Worm (Caenorhabditis elegans) whole organism, L2 larva: ENCODE results near the gene ZK652.8.
A peak's percentile ranks its signal among the peaks of the same experiment; 100 is the strongest.

Experiments used
- C34F6.9 ChIP-seq: fragments of 150-350 bp; optimal IDR thresholded peaks from 2 replicates; lab custom pipeline; 2014; ENCODE audit warnings: missing biosample characterization, missing genetic modification characterization
- R02D3.7 ChIP-seq: fragments of 150-350 bp; optimal IDR thresholded peaks from 2 replicates; lab custom pipeline; 2014; ENCODE audit warnings: missing biosample characterization, missing genetic modification characterization
- Y55F3AM.14 ChIP-seq: fragments of 200-800 bp; sonication (Bioruptor generic); optimal IDR thresholded peaks from 2 replicates; lab custom pipeline; 2018; ENCODE audit warnings: mild to moderate bottlenecking, missing genetic modification characterization, missing compliant biosample characterization
- ZK546.5 ChIP-seq: sonication (generic microtip); optimal IDR thresholded peaks from 2 replicates; lab custom pipeline; 2017; ENCODE audit warnings: missing biosample characterization, missing genetic modification characterization
- alr-1 ChIP-seq: fragments of 150-350 bp; optimal IDR thresholded peaks from 2 replicates; lab custom pipeline; 2014; ENCODE audit warnings: missing biosample characterization, missing genetic modification characterization
- aly-2 ChIP-seq: fragments of 150-350 bp; optimal IDR thresholded peaks from 2 replicates; lab custom pipeline; 2014; ENCODE audit warnings: missing biosample characterization, missing genetic modification characterization
- ama-1 ChIP-seq: fragments of 150-350 bp; optimal IDR thresholded peaks from 2 replicates; lab custom pipeline; 2018; ENCODE audit warnings: inconsistent platforms
- blmp-1 ChIP-seq: sonication (generic microtip); optimal IDR thresholded peaks from 2 replicates; lab custom pipeline; 2017; ENCODE audit warnings: missing genetic modification characterization, mild to moderate bottlenecking, missing compliant biosample characterization, antibody characterized with exemption, moderate library complexity; ENCODE audit not compliant: insufficient read depth
- ceh-16 ChIP-seq: fragments of 150-350 bp; optimal IDR thresholded peaks from 2 replicates; lab custom pipeline; 2014; ENCODE audit warnings: missing biosample characterization, missing genetic modification characterization
- ceh-82 ChIP-seq: fragments of 150-350 bp; optimal IDR thresholded peaks from 2 replicates; lab custom pipeline; 2014; ENCODE audit warnings: missing biosample characterization, missing genetic modification characterization
- crh-2 ChIP-seq: sonication (generic microtip); optimal IDR thresholded peaks from 2 replicates; lab custom pipeline; 2017; ENCODE audit warnings: missing biosample characterization, missing genetic modification characterization
- dmd-4 ChIP-seq: sonication (generic microtip); optimal IDR thresholded peaks from 2 replicates; lab custom pipeline; 2017; ENCODE audit warnings: missing biosample characterization, missing genetic modification characterization
- egl-27 ChIP-seq: sonication (generic microtip); optimal IDR thresholded peaks from 3 replicates; lab custom pipeline; 2017; ENCODE audit warnings: missing biosample characterization, missing genetic modification reagents, missing genetic modification characterization
- elt-1 ChIP-seq: fragments of 150-350 bp; optimal IDR thresholded peaks from 2 replicates; lab custom pipeline; 2014; ENCODE audit warnings: missing biosample characterization, missing genetic modification characterization
- elt-3 ChIP-seq: sonication (generic microtip); optimal IDR thresholded peaks from 2 replicates; lab custom pipeline; 2017; ENCODE audit warnings: missing biosample characterization, missing genetic modification characterization
- fos-1 ChIP-seq: fragments of 150-350 bp; optimal IDR thresholded peaks from 2 replicates; lab custom pipeline; 2014; ENCODE audit warnings: missing biosample characterization, missing genetic modification characterization
- gmeb-1 ChIP-seq: fragments of 150-350 bp; optimal IDR thresholded peaks from 2 replicates; lab custom pipeline; 2014; ENCODE audit warnings: missing biosample characterization, missing genetic modification characterization
- lin-11 ChIP-seq: fragments of 150-350 bp; sonication (generic microtip); optimal IDR thresholded peaks from 2 replicates; lab custom pipeline; 2014; ENCODE audit warnings: missing biosample characterization, missing genetic modification characterization, inconsistent platforms, mixed read lengths
- lin-13 ChIP-seq: fragments of 150-350 bp; optimal IDR thresholded peaks from 2 replicates; lab custom pipeline; 2014; ENCODE audit warnings: missing biosample characterization, missing genetic modification reagents, missing genetic modification characterization
- lin-39 ChIP-seq: fragments of 150-350 bp; optimal IDR thresholded peaks from 2 replicates; lab custom pipeline; 2014; ENCODE audit warnings: missing biosample characterization, missing genetic modification reagents, missing genetic modification characterization
- lsy-2 ChIP-seq, 2 experiments: fragments of 150-350 bp in 1 of 2; sonication (generic microtip) in 1 of 2; optimal IDR thresholded peaks; 2 replicates each; lab custom pipeline; 2014 to 2017; ENCODE audit warnings: missing biosample characterization in 2 of 2, missing genetic modification characterization in 2 of 2
- mab-5 ChIP-seq: fragments of 150-350 bp; optimal IDR thresholded peaks from 2 replicates; lab custom pipeline; 2014; ENCODE audit warnings: missing biosample characterization, missing genetic modification characterization
- mbf-1 ChIP-seq: sonication (generic microtip); optimal IDR thresholded peaks from 2 replicates; lab custom pipeline; 2017; ENCODE audit warnings: missing biosample characterization, missing genetic modification characterization
- mdl-1 ChIP-seq, 2 experiments: fragments of 150-350 bp in 1 of 2; sonication (generic microtip) in 1 of 2; optimal IDR thresholded peaks; 2 replicates each; lab custom pipeline; 2017; ENCODE audit warnings: missing biosample characterization in 2 of 2, missing genetic modification characterization in 2 of 2
- nhr-10 ChIP-seq: sonication (generic microtip); optimal IDR thresholded peaks from 2 replicates; lab custom pipeline; 2017; ENCODE audit warnings: missing biosample characterization, missing genetic modification characterization
- nhr-11 ChIP-seq: fragments of 150-350 bp; optimal IDR thresholded peaks from 2 replicates; lab custom pipeline; 2014; ENCODE audit warnings: missing biosample characterization, missing genetic modification characterization
- nhr-12 ChIP-seq: fragments of 150-350 bp; optimal IDR thresholded peaks from 2 replicates; lab custom pipeline; 2014; ENCODE audit warnings: missing biosample characterization, missing genetic modification characterization
- nhr-129 ChIP-seq: fragments of 150-350 bp; optimal IDR thresholded peaks from 2 replicates; lab custom pipeline; 2014; ENCODE audit warnings: missing biosample characterization, missing genetic modification characterization
- nhr-21 ChIP-seq: fragments of 150-350 bp; optimal IDR thresholded peaks from 2 replicates; lab custom pipeline; 2014; ENCODE audit warnings: missing biosample characterization, missing genetic modification characterization
- nhr-23 ChIP-seq: fragments of 150-350 bp; optimal IDR thresholded peaks from 2 replicates; lab custom pipeline; 2014; ENCODE audit warnings: missing biosample characterization, missing genetic modification reagents, missing genetic modification characterization
- nhr-237 ChIP-seq: fragments of 150-350 bp; optimal IDR thresholded peaks from 2 replicates; lab custom pipeline; 2014; ENCODE audit warnings: missing biosample characterization, missing genetic modification characterization
- nhr-25 ChIP-seq: fragments of 150-350 bp; sonication (generic microtip); optimal IDR thresholded peaks from 3 replicates; lab custom pipeline; 2014; ENCODE audit warnings: missing biosample characterization, missing genetic modification characterization
- nhr-6 ChIP-seq: fragments of 150-350 bp; optimal IDR thresholded peaks from 2 replicates; lab custom pipeline; 2014; ENCODE audit warnings: missing biosample characterization, missing genetic modification characterization
- nhr-77 ChIP-seq: fragments of 150-350 bp; optimal IDR thresholded peaks from 2 replicates; lab custom pipeline; 2014; ENCODE audit warnings: missing biosample characterization, missing genetic modification characterization
- peb-1 ChIP-seq: fragments of 150-350 bp; optimal IDR thresholded peaks from 2 replicates; lab custom pipeline; 2014; ENCODE audit warnings: missing biosample characterization, missing genetic modification characterization
- sem-4 ChIP-seq: fragments of 150-350 bp; optimal IDR thresholded peaks from 2 replicates; lab custom pipeline; 2014; ENCODE audit warnings: missing biosample characterization, missing genetic modification reagents, missing genetic modification characterization
- skn-1 ChIP-seq: sonication (generic microtip); optimal IDR thresholded peaks from 2 replicates; lab custom pipeline; 2017; ENCODE audit warnings: missing biosample characterization, missing genetic modification characterization
- sma-3 ChIP-seq: sonication (generic microtip); optimal IDR thresholded peaks from 2 replicates; lab custom pipeline; 2016; ENCODE audit warnings: missing genetic modification reagents, missing genetic modification characterization, missing compliant biosample characterization
- sma-9 ChIP-seq, 2 experiments: fragments of 150-350 bp in 1 of 2; sonication (generic microtip) in 1 of 2; optimal IDR thresholded peaks; 2 replicates each; lab custom pipeline; 2014 to 2016; ENCODE audit warnings: missing genetic modification characterization in 2 of 2, mild to moderate bottlenecking in 1 of 2, missing biosample characterization in 1 of 2, missing compliant biosample characterization in 1 of 2, missing genetic modification reagents in 1 of 2, moderate library complexity in 1 of 2
- snpc-4 ChIP-seq: fragments of 150-350 bp; optimal IDR thresholded peaks from 2 replicates; lab custom pipeline; 2014; ENCODE audit warnings: missing biosample characterization, missing genetic modification characterization
- unc-39 ChIP-seq: fragments of 150-350 bp; optimal IDR thresholded peaks from 2 replicates; lab custom pipeline; 2014; ENCODE audit warnings: missing biosample characterization, missing genetic modification characterization
- unc-55 ChIP-seq: fragments of 150-350 bp; sonication (generic microtip); optimal IDR thresholded peaks from 3 replicates; lab custom pipeline; 2014; ENCODE audit warnings: missing biosample characterization, missing genetic modification reagents, missing genetic modification characterization
- unc-62 ChIP-seq: fragments of 150-350 bp; optimal IDR thresholded peaks from 2 replicates; lab custom pipeline; 2014; ENCODE audit warnings: missing biosample characterization, missing genetic modification reagents, missing genetic modification characterization
- zag-1 ChIP-seq: fragments of 150-350 bp; optimal IDR thresholded peaks from 2 replicates; lab custom pipeline; 2014; ENCODE audit warnings: missing biosample characterization, missing genetic modification characterization
- ztf-1 ChIP-seq: fragments of 200-800 bp; sonication (Bioruptor generic); conservative IDR thresholded peaks from 2 replicates; pipeline ENCODE4 v1.3.6; 2022; ENCODE audit warnings: missing genetic modification characterization, missing compliant biosample characterization
- ztf-11 ChIP-seq: sonication (generic microtip); optimal IDR thresholded peaks from 2 replicates; lab custom pipeline; 2017; ENCODE audit warnings: missing biosample characterization, missing genetic modification characterization
- ztf-4 ChIP-seq: fragments of 150-350 bp; optimal IDR thresholded peaks from 2 replicates; lab custom pipeline; 2014; ENCODE audit warnings: missing biosample characterization, missing genetic modification characterization

Gene ZK652.8

DNA sequence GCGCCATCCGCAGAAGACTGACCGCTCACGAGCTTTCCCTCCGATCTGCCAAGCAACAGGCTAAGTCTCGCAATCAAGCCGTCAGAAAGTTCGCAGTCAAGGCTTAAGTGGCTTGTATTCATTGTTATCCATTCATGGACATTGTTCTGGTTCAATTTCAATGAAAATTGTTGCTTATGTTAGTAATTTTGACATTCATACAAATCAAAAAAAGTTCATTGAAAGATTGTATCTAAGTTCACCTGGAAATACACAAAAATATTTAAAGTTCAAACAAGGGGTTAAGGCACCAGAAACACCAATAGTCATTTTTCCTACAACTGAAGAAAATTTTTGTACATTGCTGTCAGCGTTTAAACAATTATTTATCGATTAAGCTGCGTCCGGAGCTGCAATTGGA, 12.0 kb upstream of the ZK652.8 start:
- TF ChIP-seq crh-2 (no peak), nhr-12 (no peak), fos-1 (tag; lab: Kevin White, UChicago) (no peak), nhr-23 (tag; lab: Kevin White, UChicago) (no peak), lin-39 (tag; lab: Kevin White, UChicago) (no peak), skn-1 (tag; lab: Kevin White, UChicago) (no peak), mab-5 (tag; lab: Kevin White, UChicago) (no peak), unc-55 (no peak), ztf-11 (tag; lab: Kevin White, UChicago) (no peak), egl-27 (tag; lab: Kevin White, UChicago) (no peak), R02D3.7 (tag; lab: Kevin White, UChicago) (no peak), C34F6.9 (tag; lab: Kevin White, UChicago) (no peak), ztf-1 (GFP tag; lab: Robert Waterston, UW) (no peak), elt-3 (tag; lab: Kevin White, UChicago) (no peak), nhr-11 (tag; lab: Kevin White, UChicago) (no peak), snpc-4 (no peak), nhr-237 (tag; lab: Kevin White, UChicago) (no peak), ztf-4 (tag; lab: Kevin White, UChicago) (no peak), lsy-2 (tag; optimal IDR thresholded peaks at IDR 0.05; lab: Kevin White, UChicago) (no peak)

DNA sequence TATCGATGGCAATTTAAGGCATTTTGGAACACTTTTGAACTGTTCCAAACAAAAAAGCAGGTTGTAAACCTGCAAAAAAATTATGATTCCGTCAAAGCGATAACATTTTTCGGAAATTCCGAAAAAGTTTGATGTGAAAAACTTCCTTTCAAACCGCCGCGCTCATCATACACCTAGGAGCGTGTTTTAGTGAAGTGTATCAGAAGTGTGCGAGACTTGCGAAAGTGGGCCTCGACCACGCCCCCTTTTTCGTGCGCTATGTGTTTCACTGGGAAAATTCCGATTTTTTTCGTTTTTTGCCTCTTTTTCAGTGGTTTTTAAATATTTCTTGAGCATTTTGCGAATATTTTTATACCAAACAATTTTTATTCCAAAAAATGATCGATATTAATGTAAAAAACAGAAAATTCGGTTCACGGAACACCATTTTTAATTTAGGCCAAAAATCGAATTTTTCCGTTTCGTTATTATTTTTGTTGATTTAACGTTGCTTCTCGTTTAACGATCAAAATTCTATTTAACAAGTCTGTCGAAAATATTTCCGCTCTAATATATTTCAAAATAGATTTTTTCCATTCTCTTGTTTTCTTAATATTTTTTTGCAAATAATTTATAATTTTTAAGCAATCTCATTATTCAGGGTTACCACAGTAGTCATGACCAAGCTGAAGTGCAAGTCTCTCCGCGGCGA, 11.2 kb upstream of the ZK652.8 start, which contains the start of gene rpl-35:
TSS of gene rpl-35 (plus strand) at position 641 of the 691 bp plus-strand sequence.
- TF ChIP-seq peb-1 (tag; lab: Kevin White, UChicago) = peak; percentile 52
- TF ChIP-seq mdl-1 (tag; optimal IDR thresholded peaks at IDR 0.05; lab: Kevin White, UChicago) = peak; percentile 51 to 96
- TF ChIP-seq nhr-11 (tag; lab: Kevin White, UChicago) = peak; percentile 82
- TF ChIP-seq zag-1 = peak; percentile 99
- peak; percentile 97 for TF ChIP-seq blmp-1 (tag; lab: Kevin White, UChicago)
- TF ChIP-seq R02D3.7 (tag; lab: Kevin White, UChicago) = peak; percentile 88
- TF ChIP-seq ZK546.5 (tag; lab: Kevin White, UChicago) = peak; percentile 94
- no peak for TF ChIP-seq elt-3 (tag; lab: Kevin White, UChicago)
- peak; percentile 94 for TF ChIP-seq nhr-237 (tag; lab: Kevin White, UChicago)
- peak; percentile 100 for TF ChIP-seq gmeb-1 (tag; lab: Kevin White, UChicago)
- peak; percentile 100 for TF ChIP-seq sem-4
- TF ChIP-seq sma-9 (GFP tag; optimal IDR thresholded peaks at IDR 0.05; lab: Kevin White, UChicago) = peak; percentile 99
- TF ChIP-seq sma-9 (tag; optimal IDR thresholded peaks at IDR 0.05; lab: Kevin White, UChicago) = peak; percentile 16
- TF ChIP-seq alr-1 (tag; lab: Kevin White, UChicago) = no peak
- peak; percentile 99 for TF ChIP-seq Y55F3AM.14 (GFP tag; lab: Kevin White, UChicago)
- TF ChIP-seq nhr-6 (tag; lab: Kevin White, UChicago) = peak; percentile 100
- peak; percentile 99 for TF ChIP-seq nhr-129 (tag; lab: Kevin White, UChicago)
- TF ChIP-seq lsy-2 (tag; optimal IDR thresholded peaks at IDR 0.05; lab: Kevin White, UChicago) = peak; percentile 98 to 99
- peak; percentile 15 for TF ChIP-seq nhr-23 (tag; lab: Kevin White, UChicago)
- peak; percentile 100 for TF ChIP-seq ceh-16 (tag; lab: Kevin White, UChicago)
- peak; percentile 100 for TF ChIP-seq nhr-25 (tag; lab: Kevin White, UChicago)
- peak; percentile 96 for TF ChIP-seq unc-62 (GFP tag; lab: Kevin White, UChicago)
- peak; percentile 99 for TF ChIP-seq lin-13 (GFP tag; lab: Kevin White, UChicago)
- TF ChIP-seq elt-1 (tag; lab: Kevin White, UChicago) = peak; percentile 69
- peak; percentile 71 for TF ChIP-seq dmd-4
- peak; percentile 76 for TF ChIP-seq ztf-11 (tag; lab: Kevin White, UChicago)
- peak; percentile 100 for TF ChIP-seq crh-2
- TF ChIP-seq lin-39 (tag; lab: Kevin White, UChicago) = peak; percentile 90
- peak; percentile 99 for TF ChIP-seq fos-1 (tag; lab: Kevin White, UChicago)
- peak; percentile 66 for TF ChIP-seq mbf-1 (tag; lab: Kevin White, UChicago)
- TF ChIP-seq ztf-1 (GFP tag; lab: Robert Waterston, UW) = 0 out of 2 replicates have a peak, but pooled peaks have one; percentile 86
- TF ChIP-seq skn-1 (tag; lab: Kevin White, UChicago) = peak; percentile 98
- TF ChIP-seq ztf-4 (tag; lab: Kevin White, UChicago) = peak; percentile 100
- peak; percentile 100 for TF ChIP-seq nhr-21
- TF ChIP-seq ama-1 (lab: Kevin White, UChicago) = peak; percentile 93
- peak; percentile 98 for TF ChIP-seq ceh-82 (tag; lab: Kevin White, UChicago)
- peak; percentile 100 for TF ChIP-seq lin-11 (tag; lab: Kevin White, UChicago)
- peak; percentile 72 for TF ChIP-seq nhr-12
- TF ChIP-seq sma-3 (GFP tag; lab: Kevin White, UChicago) = peak; percentile 100
- peak; percentile 99 for TF ChIP-seq egl-27 (tag; lab: Kevin White, UChicago)
- peak; percentile 94 for TF ChIP-seq nhr-10 (tag; lab: Kevin White, UChicago)
- peak; percentile 20 for TF ChIP-seq unc-39 (tag; lab: Kevin White, UChicago)
- peak; percentile 100 for TF ChIP-seq C34F6.9 (tag; lab: Kevin White, UChicago)
- peak; percentile 98 for TF ChIP-seq mab-5 (tag; lab: Kevin White, UChicago)
- TF ChIP-seq aly-2 (tag; lab: Kevin White, UChicago) = no peak
- peak; percentile 94 for TF ChIP-seq nhr-77 (tag; lab: Kevin White, UChicago)
- peak; percentile 93 for TF ChIP-seq snpc-4
- TF ChIP-seq unc-55 = peak; percentile 100
